Worm (Caenorhabditis elegans): ENCODE data around the gene fip-5.

DNA sequence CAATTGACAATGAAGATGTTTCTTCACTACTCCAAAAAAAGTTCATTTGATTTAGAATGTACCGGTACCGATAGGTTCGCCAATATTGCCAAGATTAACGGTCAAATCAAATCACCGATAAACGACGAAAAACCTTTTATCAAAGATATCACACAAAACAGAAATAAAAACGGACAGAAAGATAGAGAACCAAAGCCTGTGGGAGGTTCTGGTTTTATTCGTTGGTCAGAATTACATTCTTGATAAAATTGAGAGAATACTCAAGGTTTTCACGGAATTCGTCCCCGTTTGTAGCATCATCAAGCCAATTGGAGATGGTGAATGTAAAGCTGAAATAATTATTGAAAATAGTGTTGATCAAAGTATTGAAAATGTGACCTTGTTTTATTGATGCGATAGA, 4.4 kb downstream of the fip-5 start:
- no peak for TF ChIP-seq zag-1 (tag; optimal IDR thresholded peaks at IDR 0.05)
- no peak for TF ChIP-seq ztf-11 (tag; optimal IDR thresholded peaks at IDR 0.05)
- TF ChIP-seq lsy-2 (tag; optimal IDR thresholded peaks at IDR 0.05) = no peak
- TF ChIP-seq aly-2 (tag; optimal IDR thresholded peaks at IDR 0.05) = no peak
- no peak for TF ChIP-seq mdl-1 (tag; optimal IDR thresholded peaks at IDR 0.05)
- no peak for TF ChIP-seq fos-1 (tag; optimal IDR thresholded peaks at IDR 0.05)
- TF ChIP-seq unc-62 (GFP tag; optimal IDR thresholded peaks at IDR 0.05) = no peak
- TF ChIP-seq mab-5 (tag; optimal IDR thresholded peaks at IDR 0.05) = no peak
- TF ChIP-seq egl-27 (tag; optimal IDR thresholded peaks at IDR 0.05) = no peak
- no peak for TF ChIP-seq alr-1 (tag; optimal IDR thresholded peaks at IDR 0.05)
- no peak for TF ChIP-seq blmp-1 (tag; optimal IDR thresholded peaks at IDR 0.05; ENCODE audit: insufficient read depth)
- TF ChIP-seq ZK546.5 (tag; optimal IDR thresholded peaks at IDR 0.05) = no peak
- no peak for TF ChIP-seq nhr-25 (tag; optimal IDR thresholded peaks at IDR 0.05)
- TF ChIP-seq lin-39 (tag; optimal IDR thresholded peaks at IDR 0.05) = no peak
